Worm (Caenorhabditis elegans) whole organism, L4 larva: ENCODE data around the gene C48B4.13.
A peak's percentile ranks its signal among the peaks of the same experiment; 100 is the strongest.

Experiments used
- nhr-76 ChIP-seq: fragments of 150-350 bp; optimal IDR thresholded peaks from 2 replicates; lab custom pipeline; 2014; ENCODE audit warnings: missing biosample characterization, missing genetic modification characterization
- pqm-1 ChIP-seq: sonication (generic microtip); optimal IDR thresholded peaks from 2 replicates; lab custom pipeline; 2017; ENCODE audit warnings: missing biosample characterization, missing genetic modification characterization
- snpc-1.2 ChIP-seq: fragments of 200-800 bp; sonication (Bioruptor generic); IDR thresholded peaks from 2 replicates; pipeline ENCODE4 v1.3.6; 2022; ENCODE audit warnings: missing genetic modification reagents, missing genetic modification characterization, missing compliant biosample characterization

DNA sequence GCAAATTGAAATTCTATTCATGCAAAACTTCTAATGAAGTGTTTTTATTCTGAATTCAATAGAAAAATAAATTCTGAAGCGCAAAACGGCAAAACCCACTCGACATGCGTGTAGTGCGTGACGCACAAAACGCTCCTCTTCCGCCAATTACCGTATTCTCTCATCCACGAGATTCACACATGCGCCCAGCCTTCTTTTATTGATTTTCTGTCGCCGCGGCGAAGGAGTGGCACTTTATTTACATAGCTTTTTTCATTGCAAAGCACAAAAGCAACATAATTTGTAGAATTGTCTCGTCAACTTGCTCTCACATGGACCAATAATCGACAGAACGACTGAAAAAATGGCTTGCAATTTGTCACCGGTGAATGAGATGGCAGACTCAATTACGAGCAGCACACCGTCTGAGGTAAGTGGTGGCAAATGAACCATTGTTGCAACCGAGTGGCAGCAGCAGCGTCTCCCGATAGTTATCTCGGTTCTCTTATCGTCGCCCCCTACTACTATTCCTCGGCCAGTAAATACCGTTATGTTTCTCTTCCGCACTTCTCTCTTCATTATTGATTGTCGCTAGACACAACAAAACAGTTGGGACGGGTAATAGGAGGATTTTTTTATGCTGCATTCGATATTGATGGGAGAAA lies 22.4 kb upstream of the C48B4.13 start, which contains the start of gene unc-16:
- TF ChIP-seq nhr-76 (tag; lab: Kevin White, UChicago) (no peak), pqm-1 (peak; percentile 30), snpc-1.2 (GFP tag; lab: Robert Waterston, UW) (no peak)
